Fruit fly (Drosophila melanogaster): ENCODE results near the gene Hsp26.

Gene Hsp26

dm6 chr3L:9376573-9376972, 654 bp downstream of the Hsp26 start:
- TF ChIP-seq HLH106 (tag; optimal IDR thresholded peaks at IDR 0.05) = no peak
- no peak for TF ChIP-seq sage (GFP tag; optimal IDR thresholded peaks at IDR 0.05)
- TF ChIP-seq CG9705 (GFP tag; optimal IDR thresholded peaks at IDR 0.05) = no peak
- TF ChIP-seq Mio (GFP tag; optimal IDR thresholded peaks at IDR 0.05) = no peak
- TF ChIP-seq Hr78 (GFP tag; optimal IDR thresholded peaks at IDR 0.05) = no peak
- TF ChIP-seq Dif (GFP tag; optimal IDR thresholded peaks at IDR 0.05; ENCODE audit: partially characterized antibody) = no peak
- TF ChIP-seq ey (GFP tag; optimal IDR thresholded peaks at IDR 0.05) = no peak
- no peak for TF ChIP-seq Jra (GFP tag; optimal IDR thresholded peaks at IDR 0.05)
- no peak for TF ChIP-seq GATAd (GFP tag; optimal IDR thresholded peaks at IDR 0.05)
- TF ChIP-seq psq (GFP tag; optimal IDR thresholded peaks at IDR 0.05) = no peak
- TF ChIP-seq pan (optimal IDR thresholded peaks at IDR 0.05) = no peak
- no peak for TF ChIP-seq dmrt93B (GFP tag; optimal IDR thresholded peaks at IDR 0.05)
- TF ChIP-seq fru (GFP tag; optimal IDR thresholded peaks at IDR 0.05) = no peak
- TF ChIP-seq usp (GFP tag; optimal IDR thresholded peaks at IDR 0.05) = no peak
- TF ChIP-seq lola (GFP tag; optimal IDR thresholded peaks at IDR 0.05) = no peak
- TF ChIP-seq tai (GFP tag; optimal IDR thresholded peaks at IDR 0.05) = no peak
- TF ChIP-seq dl (GFP tag; optimal IDR thresholded peaks at IDR 0.05; ENCODE audit: insufficient read depth in 1 of 2, partially characterized antibody in 2 of 2) = no peak
- no peak for TF ChIP-seq Vsx2 (GFP tag; optimal IDR thresholded peaks at IDR 0.05; ENCODE audit: partially characterized antibody)
- TF ChIP-seq br (GFP tag; optimal IDR thresholded peaks at IDR 0.05) = no peak

DNA sequence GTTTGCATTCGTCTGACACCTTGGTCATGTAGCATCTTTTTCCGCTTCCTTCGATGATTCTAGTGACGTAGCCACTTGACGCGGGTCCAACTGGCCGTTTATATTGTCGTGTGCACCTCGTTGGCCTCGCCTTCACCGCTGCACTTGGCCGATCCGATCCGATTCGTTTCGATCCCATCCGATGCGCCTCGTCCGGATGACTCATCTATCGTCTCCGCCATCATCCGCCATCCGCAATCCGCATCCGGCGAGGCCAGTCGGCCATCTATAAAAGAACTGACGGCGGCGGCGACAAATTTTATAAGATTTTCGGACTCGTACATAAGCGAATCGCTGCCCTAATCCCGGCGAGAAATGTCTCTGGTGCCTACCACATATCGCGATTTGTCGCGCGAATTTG, 2.1 kb downstream of the Hsp26 start, which contains the start of gene CG4461:
Gene CG4461 (plus strand): TSS at position 301 of the 400 bp plus-strand sequence.
- TF ChIP-seq foxo (GFP tag; optimal IDR thresholded peaks at IDR 0.05) (no peak), psq (GFP tag; optimal IDR thresholded peaks at IDR 0.05) (no peak), dl (GFP tag; optimal IDR thresholded peaks at IDR 0.05; ENCODE audit: insufficient read depth in 1 of 2, partially characterized antibody in 2 of 2) (no peak), HLH106 (tag; optimal IDR thresholded peaks at IDR 0.05) (no peak), Jra (GFP tag; optimal IDR thresholded peaks at IDR 0.05) (no peak), Dif (GFP tag; optimal IDR thresholded peaks at IDR 0.05; ENCODE audit: partially characterized antibody) (no peak), sv (GFP tag; optimal IDR thresholded peaks at IDR 0.05) (no peak), Vsx2 (GFP tag; optimal IDR thresholded peaks at IDR 0.05; ENCODE audit: partially characterized antibody) (no peak), tai (GFP tag; optimal IDR thresholded peaks at IDR 0.05) (no peak), lola (GFP tag; optimal IDR thresholded peaks at IDR 0.05) (no peak), Dfd (GFP tag; optimal IDR thresholded peaks at IDR 0.05) (no peak), Hnf4 (GFP tag; optimal IDR thresholded peaks at IDR 0.05) (no peak), CrebA (GFP tag; optimal IDR thresholded peaks at IDR 0.05; ENCODE audit: borderline replicate concordance) (no peak), Hr78 (GFP tag; optimal IDR thresholded peaks at IDR 0.05) (no peak), CG9705 (GFP tag; optimal IDR thresholded peaks at IDR 0.05) (no peak), Myc (optimal IDR thresholded peaks at IDR 0.05) (no peak)

DNA sequence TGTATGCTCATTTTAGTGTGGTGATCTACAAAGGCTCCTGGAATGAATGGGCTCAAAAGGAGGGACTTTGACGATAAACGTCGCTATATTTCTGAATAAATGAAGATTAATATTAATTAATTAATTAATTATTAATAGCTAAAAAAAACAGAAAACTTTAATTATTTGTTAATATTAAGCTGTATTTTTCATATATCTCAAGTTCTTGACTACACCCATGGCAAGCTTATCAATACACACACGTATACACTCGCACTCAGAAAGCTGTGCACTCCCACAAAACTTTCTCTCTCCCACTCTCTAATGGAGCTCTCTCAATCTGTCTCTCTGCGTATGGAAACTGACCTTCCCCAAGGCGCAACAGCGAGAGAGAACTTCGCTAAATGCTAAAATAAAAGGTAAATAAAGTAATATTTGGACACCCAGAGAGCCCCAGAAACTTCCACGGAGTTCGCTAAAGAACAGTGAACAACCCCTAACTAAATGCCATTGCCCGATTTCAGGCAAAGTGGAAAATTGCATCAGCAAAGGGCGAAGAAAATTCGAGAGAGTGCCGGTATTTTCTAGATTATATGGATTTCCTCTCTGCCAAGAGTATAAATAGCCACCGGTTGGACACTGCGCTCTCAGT, 3.7 kb downstream of the Hsp26 start:
- peak; percentile 51 for TF ChIP-seq CG9705 (GFP tag; optimal IDR thresholded peaks at IDR 0.05)
- TF ChIP-seq foxo (GFP tag; optimal IDR thresholded peaks at IDR 0.05) = peak in 1 of 2 experiments; percentile 83
- TF ChIP-seq OdsH (GFP tag; optimal IDR thresholded peaks at IDR 0.05) = peak; percentile 72
- TF ChIP-seq h (GFP tag; optimal IDR thresholded peaks at IDR 0.05) = peak; percentile 77
- peak; percentile 57 for TF ChIP-seq sage (GFP tag; optimal IDR thresholded peaks at IDR 0.05)
- peak; percentile 50 for TF ChIP-seq ey (GFP tag; optimal IDR thresholded peaks at IDR 0.05)
- no peak for TF ChIP-seq usp (GFP tag; optimal IDR thresholded peaks at IDR 0.05)
- TF ChIP-seq tai (GFP tag; optimal IDR thresholded peaks at IDR 0.05) = no peak
- peak; percentile 68 for TF ChIP-seq fru (GFP tag; optimal IDR thresholded peaks at IDR 0.05)
- TF ChIP-seq dl (GFP tag; optimal IDR thresholded peaks at IDR 0.05; ENCODE audit: insufficient read depth in 1 of 2, partially characterized antibody in 2 of 2) = peak; percentile 87 to 90
- peak; percentile 1 for TF ChIP-seq woc (GFP tag; optimal IDR thresholded peaks at IDR 0.05)
- TF ChIP-seq lola (GFP tag; optimal IDR thresholded peaks at IDR 0.05) = no peak
- no peak for TF ChIP-seq CG32264 (GFP tag; optimal IDR thresholded peaks at IDR 0.05)
- TF ChIP-seq HLH106 (tag; optimal IDR thresholded peaks at IDR 0.05) = peak; percentile 47
- peak; percentile 37 for TF ChIP-seq Jra (GFP tag; optimal IDR thresholded peaks at IDR 0.05)
- TF ChIP-seq Rel (GFP tag; optimal IDR thresholded peaks at IDR 0.05) = no peak
- peak; percentile 21 for TF ChIP-seq Rel (tag; optimal IDR thresholded peaks at IDR 0.05)
- TF ChIP-seq Hr78 (GFP tag; optimal IDR thresholded peaks at IDR 0.05) = no peak
- no peak for TF ChIP-seq CrebA (GFP tag; optimal IDR thresholded peaks at IDR 0.05; ENCODE audit: borderline replicate concordance)
- no peak for TF ChIP-seq Abd-B (GFP tag; optimal IDR thresholded peaks at IDR 0.05)
- peak; percentile 40 for TF ChIP-seq br (GFP tag; optimal IDR thresholded peaks at IDR 0.05)
- no peak for TF ChIP-seq Dfd (GFP tag; optimal IDR thresholded peaks at IDR 0.05)
- peak; percentile 80 for TF ChIP-seq Sp1 (GFP tag; optimal IDR thresholded peaks at IDR 0.05)
- no peak for TF ChIP-seq dsf (GFP tag; optimal IDR thresholded peaks at IDR 0.05; ENCODE audit: borderline replicate concordance)
- no peak for TF ChIP-seq N (GFP tag; optimal IDR thresholded peaks at IDR 0.05)
- TF ChIP-seq jim (GFP tag; optimal IDR thresholded peaks at IDR 0.05) = no peak
- no peak for TF ChIP-seq Myc (optimal IDR thresholded peaks at IDR 0.05)
- peak; percentile 53 for TF ChIP-seq sv (GFP tag; optimal IDR thresholded peaks at IDR 0.05)
- peak; percentile 96 for TF ChIP-seq Dif (GFP tag; optimal IDR thresholded peaks at IDR 0.05; ENCODE audit: partially characterized antibody)
- no peak for TF ChIP-seq Mio (GFP tag; optimal IDR thresholded peaks at IDR 0.05)
- TF ChIP-seq brk (GFP tag; optimal IDR thresholded peaks at IDR 0.05) = peak; percentile 63
- no peak for TF ChIP-seq pan (optimal IDR thresholded peaks at IDR 0.05)
- TF ChIP-seq GATAd (GFP tag; optimal IDR thresholded peaks at IDR 0.05) = no peak
- TF ChIP-seq Hnf4 (GFP tag; optimal IDR thresholded peaks at IDR 0.05) = peak; percentile 63
- peak; percentile 75 for TF ChIP-seq Hr83 (GFP tag; optimal IDR thresholded peaks at IDR 0.05; ENCODE audit: poor library complexity, severe bottlenecking)
- no peak for TF ChIP-seq Vsx2 (GFP tag; optimal IDR thresholded peaks at IDR 0.05; ENCODE audit: partially characterized antibody)
- TF ChIP-seq psq (GFP tag; optimal IDR thresholded peaks at IDR 0.05) = peak; percentile 47
- peak; percentile 82 for TF ChIP-seq rgr (GFP tag; optimal IDR thresholded peaks at IDR 0.05)
- TF ChIP-seq dmrt93B (GFP tag; optimal IDR thresholded peaks at IDR 0.05) = peak; percentile 36
